Worm (Caenorhabditis elegans): ENCODE results near the gene K05F6.12.

- TF ChIP-seq tab-1 (GFP tag; IDR thresholded peaks at IDR 0.05) (no peak), klf-2 (GFP tag; conservative IDR thresholded peaks at IDR 0.05) (no peak), cog-1 (tag; optimal IDR thresholded peaks at IDR 0.05) (no peak)
Observed at ce11 chrII:1517354-1517753, 28.4 kb upstream of the K05F6.12 start, which contains the start of gene math-45.
